Fruit fly (Drosophila melanogaster): ENCODE results near the gene CG31704.
A peak's percentile ranks its signal among the peaks of the same experiment; 100 is the strongest.

The CG31704 gene

dm6 chr2L:11813665-11814087 lies 26.8 kb upstream of the CG31704 start, which contains the start of gene CycY (continued):
- TF ChIP-seq CG17361 (GFP tag; IDR thresholded peaks at IDR 0.05) (peak; percentile 55; the same call in 2 of the 3 replicates), bsh (GFP tag; optimal IDR thresholded peaks at IDR 0.05) (peak in 1 of 2 experiments; percentile 14), CG2129 (GFP tag; IDR thresholded peaks at IDR 0.05; ENCODE audit: partially characterized antibody) (peak; percentile 67), nerfin-2 (GFP tag; IDR thresholded peaks at IDR 0.05; ENCODE audit: partially characterized antibody) (0 out of 2 replicates have a peak, but pooled peaks have one; percentile 46), chn (GFP tag; optimal IDR thresholded peaks at IDR 0.05) (no peak), bbx (GFP tag; IDR thresholded peaks at IDR 0.05; ENCODE audit: partially characterized antibody) (peak; percentile 51; the same call in 1 of the 2 replicates), CG7963 (GFP tag; IDR thresholded peaks at IDR 0.05; ENCODE audit: partially characterized antibody) (0 out of 3 replicates have a peak, but pooled peaks have one; percentile 21), ac (GFP tag; optimal IDR thresholded peaks at IDR 0.05) (no peak), CG2199 (GFP tag; IDR thresholded peaks at IDR 0.05) (no peak), CG13123 (GFP tag; optimal IDR thresholded peaks at IDR 0.05) (no peak), bowl (GFP tag; IDR thresholded peaks at IDR 0.05) (no peak), Max (GFP tag; optimal IDR thresholded peaks at IDR 0.05) (peak; percentile 36), Nf-YB (GFP tag; optimal IDR thresholded peaks at IDR 0.05) (no peak), gsb-n (tag; optimal IDR thresholded peaks at IDR 0.05) (peak; percentile 38), E2f2 (GFP tag; IDR thresholded peaks at IDR 0.05) (peak; percentile 94), her (GFP tag; optimal IDR thresholded peaks at IDR 0.05) (no peak), CG17328 (GFP tag; IDR thresholded peaks at IDR 0.05) (no peak), prd (optimal IDR thresholded peaks at IDR 0.05) (no peak), prd (GFP tag; IDR thresholded peaks at IDR 0.05) (0 out of 3 replicates have a peak, but pooled peaks have one; percentile 20), odd (GFP tag; optimal IDR thresholded peaks at IDR 0.05) (no peak), crol (GFP tag; IDR thresholded peaks at IDR 0.05) (no peak), CG12659 (GFP tag; optimal IDR thresholded peaks at IDR 0.05) (peak; percentile 50), kay (GFP tag; optimal IDR thresholded peaks at IDR 0.05) (no peak), CG1603 (tag; optimal IDR thresholded peaks at IDR 0.05) (peak; percentile 29), chm (GFP tag; IDR thresholded peaks at IDR 0.05) (no peak), Dfd (GFP tag; optimal IDR thresholded peaks at IDR 0.05) (no peak), CG6689 (GFP tag; IDR thresholded peaks at IDR 0.05) (no peak), sc (optimal IDR thresholded peaks at IDR 0.05) (no peak), sc (GFP tag; optimal IDR thresholded peaks at IDR 0.05) (no peak), CG8281 (tag; optimal IDR thresholded peaks at IDR 0.05) (no peak), CG17802 (tag; optimal IDR thresholded peaks at IDR 0.05) (no peak), CG30020 (tag; optimal IDR thresholded peaks at IDR 0.05) (peak; percentile 40), CG1647 (GFP tag; optimal IDR thresholded peaks at IDR 0.05) (no peak), pzg (GFP tag; optimal IDR thresholded peaks at IDR 0.05) (peak; percentile 82), Sox102F (GFP tag; optimal IDR thresholded peaks at IDR 0.05) (peak; percentile 26), CG6272 (GFP tag; IDR thresholded peaks at IDR 0.05) (no peak), stc (GFP tag; IDR thresholded peaks at IDR 0.05) (no peak), unpg (GFP tag; optimal IDR thresholded peaks at IDR 0.05) (peak; percentile 8), Vsx1 (GFP tag; optimal IDR thresholded peaks at IDR 0.05) (peak; percentile 5), CG34224 (GFP tag; IDR thresholded peaks at IDR 0.05; ENCODE audit: partially characterized antibody) (peak; percentile 74; the same call in 2 of the 3 replicates), CG12769 (tag; optimal IDR thresholded peaks at IDR 0.05) (no peak), disco-r (GFP tag; optimal IDR thresholded peaks at IDR 0.05) (no peak), CG14860 (GFP tag; IDR thresholded peaks at IDR 0.05; ENCODE audit: partially characterized antibody) (peak; percentile 20; the same call in 1 of the 3 replicates), YL-1 (GFP tag; optimal IDR thresholded peaks at IDR 0.05) (peak; percentile 40), Scr (GFP tag; IDR thresholded peaks at IDR 0.05; ENCODE audit: partially characterized antibody) (peak; percentile 79), Tbp (GFP tag; optimal IDR thresholded peaks at IDR 0.05) (no peak), Sin3A (optimal IDR thresholded peaks at IDR 0.05) (peak; percentile 4), CG11504 (tag; optimal IDR thresholded peaks at IDR 0.05) (peak; percentile 42), Xbp1 (GFP tag; optimal IDR thresholded peaks at IDR 0.05) (peak; percentile 34), Eip74EF (GFP tag; optimal IDR thresholded peaks at IDR 0.05) (no peak)
